Worm (Caenorhabditis elegans): ENCODE results near the gene lys-8.
A peak's percentile ranks its signal among the peaks of the same experiment; 100 is the strongest.

Gene lys-8

DNA sequence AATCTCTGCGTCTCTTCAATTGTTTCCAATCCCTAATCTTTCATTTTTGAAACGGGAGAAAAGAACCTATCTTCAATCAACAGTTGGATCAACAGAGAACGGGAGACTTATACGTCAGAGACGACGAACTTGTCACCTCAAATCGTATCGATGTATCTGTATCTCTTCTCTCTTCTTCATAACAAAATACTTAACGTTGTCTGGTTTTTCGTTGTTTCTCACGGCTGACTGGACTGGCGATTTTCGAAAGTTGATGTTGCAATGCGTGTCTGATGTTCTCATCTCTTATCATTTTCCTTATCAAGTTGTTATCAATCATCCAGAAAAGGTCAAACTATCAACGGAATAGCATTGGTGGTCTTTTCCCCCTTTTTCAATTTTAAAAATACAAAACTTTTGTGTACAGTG lies 19.6 kb downstream of the lys-8 start (continued):
- TF ChIP-seq attf-3 (GFP tag; conservative IDR thresholded peaks at IDR 0.05) (no peak), bed-1 (GFP tag; IDR thresholded peaks at IDR 0.05) (no peak), F23B12.7 (tag; optimal IDR thresholded peaks at IDR 0.05; ENCODE audit: insufficient read depth) (no peak), snpc-4 (GFP tag; optimal IDR thresholded peaks at IDR 0.05) (no peak), snpc-4 (tag; optimal IDR thresholded peaks at IDR 0.05) (peak in 1 of 4 experiments; percentile 40), lsl-1 (GFP tag; optimal IDR thresholded peaks at IDR 0.05) (no peak), lin-35 (GFP tag; optimal IDR thresholded peaks at IDR 0.05) (no peak), tbx-9 (tag; optimal IDR thresholded peaks at IDR 0.05; ENCODE audit: borderline replicate concordance) (no peak), sea-2 (GFP tag; IDR thresholded peaks at IDR 0.05) (no peak), ekl-4 (GFP tag; IDR thresholded peaks at IDR 0.05) (no peak), Y95B8A.8 (GFP tag; IDR thresholded peaks at IDR 0.05) (no peak), F55B11.4 (tag; optimal IDR thresholded peaks at IDR 0.05; ENCODE audit: borderline replicate concordance, insufficient read depth) (no peak)

DNA sequence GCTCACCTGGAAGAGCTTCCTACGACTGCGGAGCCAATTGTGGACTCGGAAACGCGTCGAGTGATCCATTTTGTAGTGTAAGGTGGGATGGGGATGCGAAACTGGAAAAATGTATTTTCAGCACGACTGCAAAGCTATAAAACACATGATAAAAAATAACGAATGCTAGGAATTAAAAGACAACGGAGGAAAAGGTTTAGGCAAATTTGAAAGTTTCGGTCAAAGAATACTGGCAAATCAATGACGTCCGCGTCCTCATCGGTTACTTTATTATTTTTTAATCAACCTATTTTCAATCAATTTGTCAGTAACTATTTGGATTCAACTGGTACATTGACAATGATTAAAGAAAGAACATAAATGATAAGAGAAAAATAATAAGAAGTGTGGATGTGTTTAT lies 21.8 kb downstream of the lys-8 start, which contains the start of gene C17G10.7:
Gene C17G10.7 (minus strand): TSS at position 101 of the 400 bp plus-strand sequence.
- TF ChIP-seq sptf-2 (GFP tag; optimal IDR thresholded peaks at IDR 0.05) (no peak), aptf-3 (GFP tag; IDR thresholded peaks at IDR 0.05) (no peak), let-607 (tag; optimal IDR thresholded peaks at IDR 0.05) (no peak), repo-1 (tag; optimal IDR thresholded peaks at IDR 0.05) (no peak), F22D6.2 (tag; optimal IDR thresholded peaks at IDR 0.05) (no peak), attf-5 (GFP tag; optimal IDR thresholded peaks at IDR 0.05) (no peak), hlh-26 (GFP tag; conservative IDR thresholded peaks at IDR 0.05) (no peak), aptf-2 (GFP tag; conservative IDR thresholded peaks at IDR 0.05) (no peak), Y67H2A.10 (GFP tag; conservative IDR thresholded peaks at IDR 0.05) (no peak), madf-8 (GFP tag; conservative IDR thresholded peaks at IDR 0.05) (no peak), madf-6 (GFP tag; IDR thresholded peaks at IDR 0.05) (no peak), nhr-80 (tag; optimal IDR thresholded peaks at IDR 0.05) (no peak)

DNA sequence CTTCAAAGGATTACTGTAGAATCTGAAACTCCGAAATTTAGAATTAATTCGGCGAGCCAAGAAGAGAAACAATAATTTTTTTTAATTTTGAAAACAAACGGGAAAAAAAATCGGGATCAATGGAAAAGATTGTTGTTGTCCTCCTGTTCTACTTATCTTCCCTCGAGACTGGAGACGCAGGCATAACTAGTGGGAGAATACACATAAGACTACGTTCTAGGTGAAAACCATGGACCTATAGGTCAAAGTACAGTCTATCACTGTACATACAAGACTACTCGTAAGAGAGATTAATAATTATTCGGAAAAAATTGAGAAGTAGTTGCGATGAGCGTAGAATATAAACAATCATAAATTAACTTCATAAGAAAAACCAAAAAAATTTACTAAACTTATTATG lies 33.3 kb downstream of the lys-8 start, which contains the start of gene dhs-6:
Gene dhs-6 (minus strand): TSS at position 22 of the 400 bp plus-strand sequence.
- TF ChIP-seq egrh-3 (GFP tag; IDR thresholded peaks at IDR 0.05): no peak
- TF ChIP-seq madf-3 (GFP tag; IDR thresholded peaks at IDR 0.05): 0 out of 2 replicates have a peak, but pooled peaks have one; percentile 28
- no peak for TF ChIP-seq hmg-1.2 (GFP tag; IDR thresholded peaks at IDR 0.05)
- no peak for TF ChIP-seq zfh-2 (GFP tag; conservative IDR thresholded peaks at IDR 0.05)
- TF ChIP-seq ZK185.1 (tag; optimal IDR thresholded peaks at IDR 0.05; ENCODE audit: poor library complexity, severe bottlenecking): peak; percentile 49
- no peak for TF ChIP-seq nhr-120 (GFP tag; IDR thresholded peaks at IDR 0.05)
- no peak for TF ChIP-seq fkh-3 (tag; optimal IDR thresholded peaks at IDR 0.05)
- TF ChIP-seq snpc-1.3 (tag; optimal IDR thresholded peaks at IDR 0.05; ENCODE audit: insufficient read depth): no peak
- TF ChIP-seq snpc-3.4 (tag; optimal IDR thresholded peaks at IDR 0.05): peak; percentile 49
- TF ChIP-seq madf-6 (GFP tag; IDR thresholded peaks at IDR 0.05): peak; percentile 15; the same call in 1 of the 2 replicates
- TF ChIP-seq snpc-4 (GFP tag; optimal IDR thresholded peaks at IDR 0.05): no peak
- peak in 2 of 4 experiments; percentile 37 to 39 for TF ChIP-seq snpc-4 (tag; optimal IDR thresholded peaks at IDR 0.05)
- TF ChIP-seq rec-8 (tag; optimal IDR thresholded peaks at IDR 0.05): no peak
- no peak for TF ChIP-seq T07F8.4 (tag; optimal IDR thresholded peaks at IDR 0.05)
- no peak for TF ChIP-seq aptf-3 (GFP tag; IDR thresholded peaks at IDR 0.05)
